Fruit fly (Drosophila melanogaster) whole organism: ENCODE measurements around the gene Aprt.

Experiments
- CG8478 ChIP-seq: fragments of >200 bp; optimal IDR thresholded peaks from 2 replicates; lab custom pipeline; 2018; ENCODE audit warnings: inconsistent platforms
- Dll ChIP-seq: fragments of >200 bp; optimal IDR thresholded peaks from 2 replicates; lab custom pipeline; 2017
- EcR ChIP-seq, 2 experiments: fragments of >200 bp; optimal IDR thresholded peaks; 2 replicates each; lab custom pipeline; 2017; ENCODE audit warnings: missing biosample characterization in 2 of 2, missing genetic modification characterization in 2 of 2, missing genetic modification reagents in 2 of 2
- pan ChIP-seq: fragments of >200 bp; optimal IDR thresholded peaks from 2 replicates; lab custom pipeline; 2017
- psq ChIP-seq: fragments of >200 bp; optimal IDR thresholded peaks from 2 replicates; lab custom pipeline; 2017
- usp ChIP-seq: fragments of >200 bp; optimal IDR thresholded peaks from 2 replicates; lab custom pipeline; 2017; ENCODE audit warnings: missing biosample characterization, missing genetic modification characterization, mixed read lengths

The Aprt gene

dm6 chr3L:1884652-1885051 lies at the start of gene Aprt:
TSS of gene Aprt (minus strand) at chr3L:1885019.
- TF ChIP-seq psq (no peak), EcR (GFP tag; optimal IDR thresholded peaks at IDR 0.05; lab: Kevin White, UChicago) (no peak), CG8478 (lab: Kevin White, UChicago) (no peak), usp (no peak), pan (lab: Kevin White, UChicago) (no peak), Dll (lab: Kevin White, UChicago) (no peak)

DNA sequence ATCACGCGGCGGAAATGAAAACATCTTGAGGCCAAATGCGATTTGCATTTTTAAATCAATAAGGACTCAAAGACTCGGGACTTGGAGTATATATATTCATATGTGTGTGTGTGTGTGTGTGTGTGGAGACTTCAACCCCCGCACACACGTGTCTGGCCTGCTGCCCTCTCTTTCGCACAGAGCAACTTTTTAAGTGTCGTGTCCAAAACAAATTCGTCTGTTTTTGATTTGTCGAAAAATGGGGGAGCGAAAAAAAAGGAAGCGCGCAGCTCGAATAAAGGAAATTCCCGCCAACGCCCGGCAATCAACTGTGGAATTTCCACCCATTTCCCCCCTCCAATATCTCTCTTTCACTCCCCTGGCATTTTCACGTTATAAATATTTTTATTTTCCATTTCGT lies 44.1 kb upstream of the Aprt start:
- TF ChIP-seq CG8478 (lab: Kevin White, UChicago) (no peak), EcR (GFP tag; optimal IDR thresholded peaks at IDR 0.05; lab: Kevin White, UChicago) (no peak), Dll (lab: Kevin White, UChicago) (no peak), usp (no peak), psq (no peak), pan (lab: Kevin White, UChicago) (no peak)

- no peak for TF ChIP-seq CG8478 (lab: Kevin White, UChicago)
- no peak for TF ChIP-seq usp
- TF ChIP-seq psq: no peak
- TF ChIP-seq EcR (GFP tag; optimal IDR thresholded peaks at IDR 0.05; lab: Kevin White, UChicago): no peak
- TF ChIP-seq pan (lab: Kevin White, UChicago): no peak
These were observed 36.1 kb upstream of the Aprt start, which contains the start of gene Dbx for dm6 chr3L:1920943-1921342. TSS of gene Dbx (plus strand) at chr3L:1921307.

- no peak for TF ChIP-seq CG8478 (lab: Kevin White, UChicago)
- no peak for TF ChIP-seq Dll (lab: Kevin White, UChicago)
- no peak for TF ChIP-seq psq
- TF ChIP-seq EcR (GFP tag; optimal IDR thresholded peaks at IDR 0.05; lab: Kevin White, UChicago): no peak
- TF ChIP-seq pan (lab: Kevin White, UChicago): no peak
- TF ChIP-seq usp: no peak
These were observed 35.2 kb upstream of the Aprt start for dm6 chr3L:1920051-1920450.

- no peak for TF ChIP-seq pan (lab: Kevin White, UChicago)
- no peak for TF ChIP-seq usp
- no peak for TF ChIP-seq EcR (GFP tag; optimal IDR thresholded peaks at IDR 0.05; lab: Kevin White, UChicago)
- TF ChIP-seq Dll (lab: Kevin White, UChicago): no peak
- no peak for TF ChIP-seq psq
- no peak for TF ChIP-seq CG8478 (lab: Kevin White, UChicago)
These were observed 31.8 kb upstream of the Aprt start for dm6 chr3L:1916617-1917016.

dm6 chr3L:1914668-1915067 lies 29.8 kb upstream of the Aprt start:
- TF ChIP-seq EcR (GFP tag; optimal IDR thresholded peaks at IDR 0.05; lab: Kevin White, UChicago) (no peak), CG8478 (lab: Kevin White, UChicago) (no peak), psq (no peak), Dll (lab: Kevin White, UChicago) (no peak), pan (lab: Kevin White, UChicago) (no peak), usp (no peak)

- TF ChIP-seq psq (no peak), pan (lab: Kevin White, UChicago) (no peak), Dll (lab: Kevin White, UChicago) (no peak), EcR (GFP tag; optimal IDR thresholded peaks at IDR 0.05; lab: Kevin White, UChicago) (no peak), CG8478 (lab: Kevin White, UChicago) (no peak), usp (no peak)
These were observed 25.3 kb upstream of the Aprt start, which contains the start of gene dsb for dm6 chr3L:1910107-1910506. TSS of gene dsb (minus strand) at chr3L:1910197.

DNA sequence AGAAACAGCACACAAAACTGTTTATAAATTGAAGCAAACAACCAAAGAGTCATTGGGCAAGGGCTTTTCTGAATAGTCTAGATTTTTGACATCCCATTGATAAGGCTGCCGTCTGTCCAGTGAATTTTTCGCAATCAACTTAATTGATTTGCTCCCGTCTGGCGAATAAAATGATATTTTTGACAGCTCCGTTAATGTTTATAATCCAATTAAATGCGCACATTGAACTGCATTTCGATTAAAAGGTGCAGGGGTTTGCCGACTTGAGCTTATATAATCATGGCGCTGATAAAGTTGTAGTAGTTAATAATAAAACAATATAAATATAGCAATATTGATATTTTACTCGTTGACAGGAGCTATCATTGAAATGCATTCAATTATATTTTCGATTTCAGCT lies 24.2 kb upstream of the Aprt start:
- TF ChIP-seq usp: no peak
- no peak for TF ChIP-seq CG8478 (lab: Kevin White, UChicago)
- TF ChIP-seq psq: no peak
- TF ChIP-seq pan (lab: Kevin White, UChicago): no peak
- no peak for TF ChIP-seq Dll (lab: Kevin White, UChicago)
- TF ChIP-seq EcR (GFP tag; optimal IDR thresholded peaks at IDR 0.05; lab: Kevin White, UChicago): no peak

dm6 chr3L:1906208-1906607 lies 21.4 kb upstream of the Aprt start:
- no peak for TF ChIP-seq Dll (lab: Kevin White, UChicago)
- TF ChIP-seq CG8478 (lab: Kevin White, UChicago): no peak
- TF ChIP-seq EcR (GFP tag; optimal IDR thresholded peaks at IDR 0.05; lab: Kevin White, UChicago): no peak
- TF ChIP-seq pan (lab: Kevin White, UChicago): no peak
- no peak for TF ChIP-seq psq
- TF ChIP-seq usp: no peak

DNA sequence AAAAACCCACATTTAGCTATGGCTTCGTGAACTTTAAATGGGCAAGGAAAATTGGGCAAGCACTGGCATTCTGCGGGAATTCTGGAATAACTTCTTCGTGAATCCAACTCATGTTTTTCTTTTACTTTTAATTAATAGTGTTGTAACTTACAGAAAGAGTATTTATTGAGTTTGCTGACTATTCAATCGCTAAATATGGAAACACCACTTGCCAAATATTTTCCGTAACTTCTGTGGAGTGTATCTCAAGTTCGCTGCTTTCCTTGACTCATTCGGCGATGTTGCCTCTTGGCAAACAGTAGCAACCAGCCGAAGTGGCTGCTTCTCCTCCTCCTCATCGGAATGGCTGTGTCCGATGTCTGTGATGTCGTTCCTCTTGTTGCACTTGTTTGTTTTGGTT lies 20.5 kb upstream of the Aprt start:
- no peak for TF ChIP-seq psq
- TF ChIP-seq Dll (lab: Kevin White, UChicago): no peak
- no peak for TF ChIP-seq pan (lab: Kevin White, UChicago)
- TF ChIP-seq usp: no peak
- TF ChIP-seq EcR (GFP tag; optimal IDR thresholded peaks at IDR 0.05; lab: Kevin White, UChicago): no peak
- TF ChIP-seq CG8478 (lab: Kevin White, UChicago): no peak

DNA sequence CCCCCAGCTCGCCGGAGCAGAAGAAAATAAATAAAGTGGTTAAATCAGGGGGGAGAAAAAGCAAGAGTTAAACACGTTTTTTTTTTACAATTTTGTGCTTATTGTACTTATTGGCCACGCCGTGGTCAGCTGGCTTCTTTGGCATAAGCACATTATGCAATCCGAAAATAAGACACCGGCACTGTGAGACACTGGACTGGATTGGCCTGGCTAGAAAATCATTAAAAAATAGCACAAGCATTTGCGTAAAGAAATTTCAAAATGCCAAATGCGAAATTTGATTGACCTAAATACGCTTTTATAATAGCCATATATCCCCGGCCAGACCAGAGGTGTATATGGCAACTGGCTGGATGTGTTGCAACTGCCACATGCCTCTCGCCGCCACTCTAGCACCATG lies 19.6 kb upstream of the Aprt start:
- no peak for TF ChIP-seq usp
- TF ChIP-seq psq: no peak

DNA sequence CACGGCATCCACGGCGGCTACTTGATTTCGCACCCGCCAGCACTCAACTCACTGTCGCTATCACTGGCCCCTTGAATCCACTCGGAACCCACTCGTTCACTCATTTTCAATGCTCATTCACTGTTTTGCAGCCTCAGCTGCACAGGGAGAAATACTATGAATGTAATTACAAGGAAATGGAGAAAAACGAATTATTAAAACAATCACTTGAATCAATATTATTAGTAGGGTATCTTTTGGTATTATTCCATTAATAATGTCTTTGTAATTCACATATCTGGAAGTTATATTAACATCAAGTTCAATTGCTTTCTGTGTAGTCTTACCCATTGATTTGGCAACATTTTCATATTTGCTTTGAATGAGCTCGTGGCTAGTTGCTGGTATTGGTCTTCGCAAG lies 15.8 kb upstream of the Aprt start:
- no peak for TF ChIP-seq CG8478 (lab: Kevin White, UChicago)
- no peak for TF ChIP-seq pan (lab: Kevin White, UChicago)
- no peak for TF ChIP-seq Dll (lab: Kevin White, UChicago)
- TF ChIP-seq EcR (GFP tag; optimal IDR thresholded peaks at IDR 0.05; lab: Kevin White, UChicago): no peak
- no peak for TF ChIP-seq psq
- no peak for TF ChIP-seq usp

dm6 chr3L:1899616-1900015 lies 14.8 kb upstream of the Aprt start:
- TF ChIP-seq CG8478 (lab: Kevin White, UChicago) (no peak), psq (no peak), pan (lab: Kevin White, UChicago) (no peak), EcR (GFP tag; optimal IDR thresholded peaks at IDR 0.05; lab: Kevin White, UChicago) (no peak), usp (no peak), Dll (lab: Kevin White, UChicago) (peak; percentile 13)
